Fruit fly (Drosophila melanogaster) whole organism, embryonic: ENCODE results near the gene CG8675.

Source experiments
- B-H1 ChIP-seq: fragments of 200-800 bp; sonication (Bioruptor generic); IDR thresholded peaks from 3 replicates; pipeline ENCODE4 v1.3.6; 2022; ENCODE audit warnings: missing biosample characterization, missing genetic modification characterization
- Blimp-1 ChIP-seq: fragments of 200-800 bp; sonication (Bioruptor generic); optimal IDR thresholded peaks from 3 replicates; lab custom pipeline; 2018; ENCODE audit warnings: missing biosample characterization, missing genetic modification characterization, mild to moderate bottlenecking, moderate library complexity, missing genetic modification reagents
- CG1647 ChIP-seq: fragments of 200-800 bp; sonication (Bioruptor generic); optimal IDR thresholded peaks from 3 replicates; lab custom pipeline; 2016; ENCODE audit warnings: missing biosample characterization, missing genetic modification characterization
- CG4730 ChIP-seq: fragments of 200-800 bp; sonication (Bioruptor generic); IDR thresholded peaks from 2 replicates; pipeline ENCODE4 v1.3.6; 2022; ENCODE audit warnings: missing biosample characterization, missing genetic modification characterization
- CG7839 ChIP-seq: fragments of 200-800 bp; sonication (Bioruptor generic); optimal IDR thresholded peaks from 3 replicates; lab custom pipeline; 2018; ENCODE audit warnings: missing biosample characterization, mild to moderate bottlenecking, missing genetic modification characterization, moderate library complexity
- CG8388 ChIP-seq: fragments of 200-800 bp; sonication (Bioruptor generic); optimal IDR thresholded peaks from 2 replicates; lab custom pipeline; 2019; ENCODE audit warnings: missing biosample characterization, mild to moderate bottlenecking, missing genetic modification characterization, moderate library complexity
- bbx ChIP-seq: fragments of 200-800 bp; sonication (Bioruptor generic); IDR thresholded peaks from 2 replicates; pipeline ENCODE4 v1.3.6; 2022; ENCODE audit warnings: missing biosample characterization, missing genetic modification characterization; ENCODE audit not compliant: partially characterized antibody
- lilli ChIP-seq: fragments of 200-800 bp; sonication (Bioruptor generic); optimal IDR thresholded peaks from 3 replicates; lab custom pipeline; 2016; ENCODE audit warnings: missing biosample characterization, missing genetic modification characterization
- lmd ChIP-seq: fragments of 200-800 bp; sonication (Bioruptor generic); IDR thresholded peaks from 2 replicates; pipeline ENCODE4 v1.3.6; 2022; ENCODE audit warnings: missing biosample characterization, missing genetic modification characterization

DNA sequence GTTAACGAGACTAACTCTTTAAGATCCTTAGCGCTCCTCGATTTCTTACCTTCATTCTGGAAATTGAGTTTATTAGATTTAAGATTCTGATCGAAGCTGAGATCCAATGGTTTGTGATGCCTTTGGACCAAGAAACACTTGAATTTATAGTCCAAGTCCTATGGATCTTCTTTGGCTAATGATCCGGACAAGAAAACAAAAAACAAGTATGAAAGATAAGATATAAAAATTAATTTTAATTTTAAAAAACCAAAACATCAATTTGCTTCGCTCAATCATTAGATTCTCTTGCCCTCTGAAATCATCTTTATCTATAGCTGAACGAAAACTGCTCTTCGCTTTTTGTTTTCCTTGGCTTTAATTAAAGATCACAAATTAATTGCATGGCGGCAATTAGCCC lies 18.4 kb downstream of the CG8675 start, which contains the start of gene CG10597:
- TF ChIP-seq B-H1 (no peak), CG1647 (no peak), lilli (no peak), bbx (GFP tag; lab: Robert Waterston, UW) (no peak), CG4730 (GFP tag; lab: Robert Waterston, UW) (no peak), Blimp-1 (GFP tag; lab: Kevin White, UChicago) (no peak), lmd (GFP tag; lab: Robert Waterston, UW) (no peak), CG8388 (no peak), CG7839 (tag; lab: Kevin White, UChicago) (no peak)
